Worm (Caenorhabditis elegans): ENCODE data around the gene nep-12.

DNA sequence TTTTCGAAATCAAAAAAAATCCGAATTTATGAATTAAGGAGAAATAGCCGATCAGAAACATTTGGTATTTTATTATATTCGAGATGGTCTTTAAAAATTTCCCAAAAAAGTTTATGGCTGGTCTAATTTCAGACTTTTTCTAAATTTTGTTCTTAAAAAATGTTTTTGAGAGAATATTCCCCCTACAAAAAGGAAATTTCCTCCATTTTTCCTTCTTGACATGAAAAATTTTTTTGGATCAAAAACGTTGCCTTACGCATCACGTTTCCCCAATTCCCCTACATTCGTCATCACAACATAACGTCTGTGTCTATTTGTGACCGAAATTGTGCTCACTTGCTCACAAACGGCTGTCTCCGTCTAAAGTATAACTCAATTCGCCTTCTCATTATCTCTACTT lies 9.0 kb upstream of the nep-12 start:
- TF ChIP-seq W03F9.2 (tag; optimal IDR thresholded peaks at IDR 0.05) (no peak), him-1 (tag; optimal IDR thresholded peaks at IDR 0.05) (no peak)
